Fruit fly (Drosophila melanogaster) S2 (cell line): ENCODE measurements around the gene GCS1.

Experiments
- CG8478 ChIP-seq: fragments of >200 bp; optimal IDR thresholded peaks from 2 replicates; lab custom pipeline; 2018
- CTCF ChIP-seq, 2 experiments: fragments of >200 bp; optimal IDR thresholded peaks; 2 replicates each; lab custom pipeline; 2018

dm6 chrX:11382588-11382987 lies 34.8 kb upstream of the GCS1 start:
- TF ChIP-seq CTCF (optimal IDR thresholded peaks at IDR 0.05; lab: Kevin White, UChicago), result no peak
- TF ChIP-seq CG8478 (lab: Kevin White, UChicago), result no peak
